Worm (Caenorhabditis elegans): Measurements from ENCODE around the gene M02D8.2.
A peak's percentile ranks its signal among the peaks of the same experiment; 100 is the strongest.
"Not testable (repeated sequence)": the region's sequence is repeated elsewhere in the genome, so short reads cannot be mapped to it uniquely, and the experiment has no call there.

The M02D8.2 gene

DNA sequence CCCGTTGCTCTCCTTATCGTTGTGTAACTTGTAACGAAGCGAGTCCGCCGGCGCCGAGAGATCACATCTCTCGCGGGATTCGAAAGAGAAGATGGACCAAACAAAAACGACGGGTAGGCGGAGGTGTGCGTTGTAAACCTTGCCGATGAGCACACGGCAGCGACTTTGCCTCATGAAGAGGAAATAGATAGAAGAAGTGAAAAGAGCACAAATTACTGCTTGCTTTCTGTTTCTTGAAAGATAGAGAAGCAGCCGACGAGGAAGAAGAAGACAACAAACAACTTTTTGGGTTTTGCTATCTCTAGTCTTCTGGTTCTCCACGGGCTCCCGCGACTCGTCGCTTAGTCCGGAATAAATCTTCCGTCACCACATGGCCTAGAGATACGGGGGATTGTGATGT lies 15.6 kb upstream of the M02D8.2 start:
- peak; percentile 56 for TF ChIP-seq nhr-11 (tag; optimal IDR thresholded peaks at IDR 0.05)
- no peak for TF ChIP-seq jun-1 (tag; optimal IDR thresholded peaks at IDR 0.05)
- peak; percentile 30 for TF ChIP-seq fkh-2 (tag; optimal IDR thresholded peaks at IDR 0.05)
- peak; percentile 49 for TF ChIP-seq nfya-1 (tag; optimal IDR thresholded peaks at IDR 0.05; ENCODE audit: insufficient read depth)
- TF ChIP-seq snpc-4 (tag; optimal IDR thresholded peaks at IDR 0.05) = peak; percentile 26
- TF ChIP-seq egl-27 (tag; optimal IDR thresholded peaks at IDR 0.05) = no peak

DNA sequence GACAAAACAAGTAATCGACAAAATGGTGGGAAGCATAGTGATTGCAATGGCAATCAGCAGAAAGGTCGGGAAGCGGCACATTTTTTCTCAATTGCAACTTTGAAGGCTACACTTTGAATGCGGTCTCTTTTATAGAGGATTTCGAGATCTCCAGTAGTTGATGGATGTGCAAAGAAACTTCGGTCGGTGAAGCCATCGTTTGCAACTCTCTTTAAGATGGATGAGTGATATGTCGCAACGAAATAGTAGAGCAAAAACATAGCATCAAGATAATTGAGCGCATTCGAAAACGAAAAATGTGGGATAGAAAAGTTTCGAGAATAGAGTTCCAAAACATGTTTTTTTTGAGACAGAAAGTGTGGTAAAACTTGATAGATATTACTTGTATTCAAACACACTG lies 12.2 kb upstream of the M02D8.2 start, which contains the start of gene EGAP4.1:
EGAP4.1 (minus strand) TSS at position 101 of the 400 bp plus-strand sequence.
- no peak for TF ChIP-seq elt-3 (tag; optimal IDR thresholded peaks at IDR 0.05)
- TF ChIP-seq lin-39 (tag; optimal IDR thresholded peaks at IDR 0.05) = peak; percentile 55

DNA sequence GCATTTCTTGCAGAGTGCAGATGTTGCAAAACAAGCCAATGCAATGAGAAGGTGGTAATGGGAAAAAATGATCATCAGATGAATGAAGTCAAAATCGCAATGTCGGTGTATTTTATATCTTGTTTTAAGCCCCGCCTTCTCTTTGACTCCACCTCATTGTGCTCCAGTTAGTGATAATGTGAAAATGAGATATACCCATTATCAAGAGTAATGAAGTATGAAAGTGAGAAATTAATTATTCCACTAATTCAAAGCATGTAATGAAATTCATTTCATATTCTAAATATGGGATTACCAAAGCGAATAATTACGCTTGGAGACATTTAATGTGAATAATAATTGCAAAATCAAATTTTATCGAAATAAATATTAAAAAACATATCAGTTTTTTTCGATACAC lies 7.7 kb upstream of the M02D8.2 start, which contains the start of gene M02D8.6:
M02D8.6 (minus strand) TSS at position 101 of the 400 bp plus-strand sequence.
- TF ChIP-seq jun-1, nhr-23, nhr-11 (tag; optimal IDR thresholded peaks at IDR 0.05): not testable (repeated sequence)

DNA sequence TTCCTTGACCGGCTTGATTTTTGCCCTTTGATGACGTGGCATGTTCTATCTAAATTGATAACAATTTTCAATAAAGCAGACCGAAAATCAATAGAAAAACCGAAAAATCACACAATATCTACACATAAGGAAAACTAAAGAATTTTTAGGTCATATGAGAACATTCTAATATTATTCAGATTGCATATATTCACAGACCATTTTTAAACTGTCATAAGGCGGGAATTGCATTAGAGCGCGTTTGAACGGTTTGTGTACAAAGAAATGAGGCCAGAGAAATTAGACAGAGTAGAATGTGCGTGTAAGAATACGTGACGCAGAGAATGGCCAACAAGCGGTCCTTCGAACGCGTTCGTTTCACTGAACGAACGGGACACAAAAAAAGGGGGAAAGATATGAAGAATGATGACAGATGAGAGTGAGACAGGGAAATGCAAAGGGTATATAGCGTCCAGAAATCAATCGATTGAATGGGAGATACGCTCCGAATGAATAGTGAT lies 2.5 kb upstream of the M02D8.2 start, which contains the start of gene M02D8.3:
M02D8.3 (minus strand) TSS at position 51 of the 500 bp plus-strand sequence.
- TF ChIP-seq elt-3 (tag; optimal IDR thresholded peaks at IDR 0.05) = no peak
- TF ChIP-seq nhr-23 (tag; optimal IDR thresholded peaks at IDR 0.05) = peak; percentile 87
- TF ChIP-seq ZK546.5 (tag; optimal IDR thresholded peaks at IDR 0.05) = no peak
- no peak for TF ChIP-seq nhr-76 (tag; optimal IDR thresholded peaks at IDR 0.05)
- peak; percentile 22 for TF ChIP-seq lin-15B (tag; optimal IDR thresholded peaks at IDR 0.05)
- peak; percentile 8 for TF ChIP-seq elt-2 (tag; optimal IDR thresholded peaks at IDR 0.05)
- TF ChIP-seq aly-2 (tag; optimal IDR thresholded peaks at IDR 0.05) = no peak
- no peak for TF ChIP-seq jun-1 (tag; optimal IDR thresholded peaks at IDR 0.05)
- no peak for TF ChIP-seq ceh-28 (tag; optimal IDR thresholded peaks at IDR 0.05)
- TF ChIP-seq sea-2 (GFP tag; optimal IDR thresholded peaks at IDR 0.05) = no peak
- peak; percentile 17 for TF ChIP-seq egl-5 (tag; optimal IDR thresholded peaks at IDR 0.05)
- no peak for TF ChIP-seq nhr-237 (tag; optimal IDR thresholded peaks at IDR 0.05)
- peak; percentile 38 for TF ChIP-seq snpc-4 (tag; optimal IDR thresholded peaks at IDR 0.05)
- TF ChIP-seq daf-12 (tag; optimal IDR thresholded peaks at IDR 0.05) = no peak
- no peak for TF ChIP-seq eor-1 (tag; optimal IDR thresholded peaks at IDR 0.05)
- TF ChIP-seq ztf-4 (tag; optimal IDR thresholded peaks at IDR 0.05) = no peak
- no peak for TF ChIP-seq ceh-82 (tag; optimal IDR thresholded peaks at IDR 0.05)
- TF ChIP-seq ceh-16 (tag; optimal IDR thresholded peaks at IDR 0.05) = no peak
- no peak for TF ChIP-seq nhr-43 (tag; optimal IDR thresholded peaks at IDR 0.05; ENCODE audit: poor library complexity, severe bottlenecking)
- no peak for TF ChIP-seq nhr-28 (tag; optimal IDR thresholded peaks at IDR 0.05)
- TF ChIP-seq lsy-12 (tag; optimal IDR thresholded peaks at IDR 0.05) = no peak
- TF ChIP-seq egl-27 (tag; optimal IDR thresholded peaks at IDR 0.05) = no peak
- no peak for TF ChIP-seq lin-39 (tag; optimal IDR thresholded peaks at IDR 0.05)
- TF ChIP-seq ama-1 (optimal IDR thresholded peaks at IDR 0.05) = no peak
- no peak for TF ChIP-seq unc-39 (tag; optimal IDR thresholded peaks at IDR 0.05)
- TF ChIP-seq ceh-9 (tag; optimal IDR thresholded peaks at IDR 0.05) = no peak
- no peak for TF ChIP-seq ztf-11 (tag; optimal IDR thresholded peaks at IDR 0.05)
- peak; percentile 50 for TF ChIP-seq nfya-1 (tag; optimal IDR thresholded peaks at IDR 0.05; ENCODE audit: insufficient read depth)
- no peak for TF ChIP-seq tbx-2 (tag; optimal IDR thresholded peaks at IDR 0.05)
- no peak for TF ChIP-seq mml-1 (tag; optimal IDR thresholded peaks at IDR 0.05)
- no peak for TF ChIP-seq mdl-1 (tag; optimal IDR thresholded peaks at IDR 0.05)
- TF ChIP-seq nhr-67 (tag; optimal IDR thresholded peaks at IDR 0.05) = no peak
- no peak for TF ChIP-seq nhr-11 (tag; optimal IDR thresholded peaks at IDR 0.05)
- no peak for TF ChIP-seq pqm-1 (tag; optimal IDR thresholded peaks at IDR 0.05)
- TF ChIP-seq unc-62 (GFP tag; optimal IDR thresholded peaks at IDR 0.05) = no peak
- TF ChIP-seq fos-1 (tag; optimal IDR thresholded peaks at IDR 0.05) = no peak
- no peak for TF ChIP-seq elt-1 (tag; optimal IDR thresholded peaks at IDR 0.05)
- no peak for TF ChIP-seq R02D3.7 (tag; optimal IDR thresholded peaks at IDR 0.05)
- TF ChIP-seq nhr-77 (tag; optimal IDR thresholded peaks at IDR 0.05) = no peak
- peak; percentile 37 for TF ChIP-seq hmg-11 (tag; optimal IDR thresholded peaks at IDR 0.05)
- no peak for TF ChIP-seq nhr-12 (tag; optimal IDR thresholded peaks at IDR 0.05)
- no peak for TF ChIP-seq fkh-10 (GFP tag; optimal IDR thresholded peaks at IDR 0.05)
- peak; percentile 83 for TF ChIP-seq nhr-25 (tag; optimal IDR thresholded peaks at IDR 0.05)
- TF ChIP-seq pha-4 (tag; optimal IDR thresholded peaks at IDR 0.05) = peak; percentile 88
- no peak for TF ChIP-seq fkh-2 (tag; optimal IDR thresholded peaks at IDR 0.05)
- peak; percentile 20 for TF ChIP-seq skn-1 (tag; optimal IDR thresholded peaks at IDR 0.05)
- no peak for TF ChIP-seq zag-1 (tag; optimal IDR thresholded peaks at IDR 0.05)
